Worm (Caenorhabditis elegans) whole organism, L1 larva: ENCODE results near the gene air-1.

Experiments used
- C04F5.9 ChIP-seq: sonication (generic microtip); optimal IDR thresholded peaks from 2 replicates; lab custom pipeline; 2016; ENCODE audit warnings: missing genetic modification characterization, missing compliant biosample characterization
- C16A3.4 ChIP-seq: fragments of 150-350 bp; optimal IDR thresholded peaks from 2 replicates; lab custom pipeline; 2014; ENCODE audit warnings: missing biosample characterization, missing genetic modification characterization
- Y116A8C.19 ChIP-seq: sonication (generic microtip); optimal IDR thresholded peaks from 2 replicates; lab custom pipeline; 2016; ENCODE audit warnings: missing compliant biosample characterization, missing genetic modification characterization, borderline replicate concordance
- aha-1 ChIP-seq: fragments of 150-350 bp; optimal IDR thresholded peaks from 2 replicates; lab custom pipeline; 2014; ENCODE audit warnings: missing biosample characterization, missing genetic modification characterization
- alr-1 ChIP-seq: fragments of 200-800 bp; sonication (Bioruptor generic); optimal IDR thresholded peaks from 2 replicates; lab custom pipeline; 2018; ENCODE audit warnings: borderline replicate concordance, mild to moderate bottlenecking, missing genetic modification characterization, missing compliant biosample characterization
- aly-2 ChIP-seq: fragments of 150-350 bp; optimal IDR thresholded peaks from 2 replicates; lab custom pipeline; 2014; ENCODE audit warnings: missing biosample characterization, missing genetic modification characterization
- ama-1 ChIP-seq: fragments of 150-350 bp; optimal IDR thresholded peaks from 2 replicates; lab custom pipeline; 2014
- ceh-63 ChIP-seq: fragments of 200-800 bp; sonication (Bioruptor generic); optimal IDR thresholded peaks from 2 replicates; lab custom pipeline; 2018; ENCODE audit warnings: mild to moderate bottlenecking, missing genetic modification characterization, missing compliant biosample characterization
- ceh-8 ChIP-seq: fragments of 200-800 bp; sonication (Bioruptor generic); optimal IDR thresholded peaks from 2 replicates; lab custom pipeline; 2018; ENCODE audit warnings: mild to moderate bottlenecking, missing genetic modification characterization, moderate library complexity, missing compliant biosample characterization
- ceh-82 ChIP-seq, 3 experiments: fragments of 150-350 bp in 1 of 3; sonication (generic microtip) in 2 of 3; optimal IDR thresholded peaks; 2 replicates each; lab custom pipeline; 2014 to 2017; ENCODE audit warnings: missing biosample characterization in 3 of 3, missing genetic modification characterization in 3 of 3
- ceh-88 ChIP-seq: fragments of 200-800 bp; sonication (Bioruptor generic); IDR thresholded peaks from 2 replicates; pipeline ENCODE4 v1.3.6; 2022; ENCODE audit warnings: missing genetic modification characterization, missing compliant biosample characterization
- ces-1 ChIP-seq: fragments of 150-350 bp; optimal IDR thresholded peaks from 2 replicates; lab custom pipeline; 2014; ENCODE audit warnings: missing biosample characterization, missing genetic modification reagents, missing genetic modification characterization
- dpl-1 ChIP-seq, 3 experiments: fragments of 150-350 bp in 2 of 3; sonication (generic microtip) in 1 of 3; optimal IDR thresholded peaks; 2 replicates each; lab custom pipeline; 2014 to 2017; ENCODE audit warnings: missing biosample characterization in 3 of 3, missing genetic modification characterization in 3 of 3, missing genetic modification reagents in 3 of 3
- dsc-1 ChIP-seq: sonication (generic microtip); optimal IDR thresholded peaks from 2 replicates; lab custom pipeline; 2016; ENCODE audit warnings: mild to moderate bottlenecking, missing genetic modification characterization, missing compliant biosample characterization
- efl-1 ChIP-seq, 4 experiments: fragments of 150-350 bp; optimal IDR thresholded peaks in 3 of 4; peaks in 1 of 4; 1 replicate in 1 of 4; 2 replicates in 3 of 4; lab custom pipeline; 2014; ENCODE audit warnings: missing biosample characterization in 2 of 4, missing genetic modification characterization in 2 of 4, missing genetic modification reagents in 2 of 4
- efl-3 ChIP-seq: fragments of 200-800 bp; sonication (Bioruptor generic); optimal IDR thresholded peaks from 2 replicates; lab custom pipeline; 2018; ENCODE audit warnings: mild to moderate bottlenecking, missing genetic modification characterization, missing compliant biosample characterization
- egl-27 ChIP-seq, 2 experiments: fragments of 150-350 bp in 1 of 2; sonication (generic microtip); optimal IDR thresholded peaks; 3 replicates each; lab custom pipeline; 2017 to 2018; ENCODE audit warnings: missing biosample characterization in 2 of 2, missing genetic modification characterization in 2 of 2, missing genetic modification reagents in 2 of 2
- elt-2 ChIP-seq: sonication (generic microtip); optimal IDR thresholded peaks from 2 replicates; lab custom pipeline; 2016; ENCODE audit warnings: missing genetic modification characterization, mild to moderate bottlenecking, inconsistent platforms, missing compliant biosample characterization, missing genetic modification reagents
- ets-5 ChIP-seq: fragments of 200-800 bp; sonication (Bioruptor generic); IDR thresholded peaks from 2 replicates; pipeline ENCODE4 v1.3.6; 2022; ENCODE audit warnings: missing genetic modification characterization, missing compliant biosample characterization
- fkh-4 ChIP-seq: sonication (generic microtip); optimal IDR thresholded peaks from 2 replicates; lab custom pipeline; 2016; ENCODE audit warnings: missing compliant biosample characterization, missing genetic modification characterization, borderline replicate concordance
- fkh-8 ChIP-seq: sonication (generic microtip); optimal IDR thresholded peaks from 2 replicates; lab custom pipeline; 2016; ENCODE audit warnings: mild to moderate bottlenecking, missing genetic modification characterization, missing compliant biosample characterization
- hlh-17 ChIP-seq: fragments of 200-800 bp; sonication (Bioruptor generic); optimal IDR thresholded peaks from 2 replicates; lab custom pipeline; 2018; ENCODE audit warnings: missing genetic modification characterization, mild to moderate bottlenecking, missing compliant biosample characterization, moderate library complexity, borderline replicate concordance
- hlh-4 ChIP-seq: sonication (generic microtip); optimal IDR thresholded peaks from 2 replicates; lab custom pipeline; 2016; ENCODE audit warnings: mild to moderate bottlenecking, missing genetic modification characterization, missing compliant biosample characterization
- hpl-2 ChIP-seq: fragments of 150-350 bp; optimal IDR thresholded peaks from 2 replicates; lab custom pipeline; 2014; ENCODE audit warnings: missing biosample characterization, missing genetic modification reagents, missing genetic modification characterization
- isw-1 ChIP-seq: fragments of 200-800 bp; sonication (Bioruptor generic); IDR thresholded peaks from 2 replicates; pipeline ENCODE4 v1.3.6; 2022; ENCODE audit warnings: missing genetic modification characterization, missing compliant biosample characterization
- jun-1 ChIP-seq: fragments of 150-350 bp; optimal IDR thresholded peaks from 2 replicates; lab custom pipeline; 2014; ENCODE audit warnings: missing biosample characterization, missing genetic modification reagents, missing genetic modification characterization
- lin-13 ChIP-seq: fragments of 150-350 bp; optimal IDR thresholded peaks from 2 replicates; lab custom pipeline; 2014; ENCODE audit warnings: missing biosample characterization, missing genetic modification reagents, missing genetic modification characterization
- lin-14 ChIP-seq: fragments of 200-800 bp; sonication (Bioruptor generic); optimal IDR thresholded peaks from 2 replicates; lab custom pipeline; 2018; ENCODE audit warnings: mild to moderate bottlenecking, missing genetic modification characterization, moderate library complexity, missing compliant biosample characterization
- lin-35 ChIP-seq, 2 experiments: fragments of 150-350 bp; optimal IDR thresholded peaks; 2 replicates each; lab custom pipeline; 2014; ENCODE audit warnings: missing biosample characterization in 2 of 2, missing genetic modification characterization in 2 of 2, missing genetic modification reagents in 2 of 2
- lir-3 ChIP-seq: sonication (generic microtip); optimal IDR thresholded peaks from 2 replicates; lab custom pipeline; 2016; ENCODE audit warnings: mild to moderate bottlenecking, missing genetic modification characterization, moderate library complexity, missing compliant biosample characterization; ENCODE audit not compliant: poor library complexity
- lsy-2 ChIP-seq, 2 experiments: fragments of 150-350 bp; optimal IDR thresholded peaks; 2 replicates each; lab custom pipeline; 2014; ENCODE audit warnings: missing biosample characterization in 2 of 2, missing genetic modification characterization in 2 of 2
- mab-9 ChIP-seq: fragments of 200-800 bp; sonication (Bioruptor generic); IDR thresholded peaks from 2 replicates; pipeline ENCODE4 v1.3.6; 2022; ENCODE audit warnings: missing genetic modification reagents, missing genetic modification characterization, missing compliant biosample characterization
- mdl-1 ChIP-seq, 2 experiments: fragments of 150-350 bp; optimal IDR thresholded peaks; 2 replicates each; lab custom pipeline; 2014 to 2017; ENCODE audit warnings: missing biosample characterization in 2 of 2, missing genetic modification characterization in 2 of 2, inconsistent platforms in 1 of 2
- nhr-11 ChIP-seq: fragments of 150-350 bp; optimal IDR thresholded peaks from 2 replicates; lab custom pipeline; 2014; ENCODE audit warnings: missing biosample characterization, missing genetic modification characterization
- nhr-12 ChIP-seq: sonication (generic microtip); optimal IDR thresholded peaks from 2 replicates; lab custom pipeline; 2017; ENCODE audit warnings: missing biosample characterization, missing genetic modification characterization
- nhr-19 ChIP-seq: fragments of 200-800 bp; sonication (Bioruptor generic); conservative IDR thresholded peaks from 2 replicates; pipeline ENCODE4 v1.3.6; 2022; ENCODE audit warnings: missing genetic modification characterization, missing compliant biosample characterization
- nhr-28 ChIP-seq: fragments of 150-350 bp; optimal IDR thresholded peaks from 2 replicates; lab custom pipeline; 2014; ENCODE audit warnings: missing biosample characterization, missing genetic modification characterization
- nhr-71 ChIP-seq: sonication (generic microtip); optimal IDR thresholded peaks from 2 replicates; lab custom pipeline; 2016; ENCODE audit warnings: mild to moderate bottlenecking, missing genetic modification characterization, moderate library complexity, missing compliant biosample characterization
- nhr-76 ChIP-seq: sonication (generic microtip); optimal IDR thresholded peaks from 2 replicates; lab custom pipeline; 2017; ENCODE audit warnings: missing biosample characterization, missing genetic modification characterization
- nhr-85 ChIP-seq: sonication (generic microtip); peaks from one replicate; lab custom pipeline; 2016; ENCODE audit warnings: missing genetic modification characterization, inconsistent platforms, missing compliant biosample characterization
- nhr-90 ChIP-seq: sonication (generic microtip); optimal IDR thresholded peaks from 2 replicates; lab custom pipeline; 2016; ENCODE audit warnings: mild to moderate bottlenecking, missing genetic modification characterization, missing compliant biosample characterization; ENCODE audit not compliant: poor library complexity
- pax-3 ChIP-seq: fragments of 200-800 bp; sonication (Bioruptor generic); optimal IDR thresholded peaks from 2 replicates; lab custom pipeline; 2018; ENCODE audit warnings: mild to moderate bottlenecking, missing genetic modification characterization, moderate library complexity, missing compliant biosample characterization
- rnt-1 ChIP-seq: sonication (generic microtip); optimal IDR thresholded peaks from 2 replicates; lab custom pipeline; 2016; ENCODE audit warnings: mild to moderate bottlenecking, missing genetic modification characterization, moderate library complexity, missing compliant biosample characterization
- snpc-4 ChIP-seq: fragments of 150-350 bp; optimal IDR thresholded peaks from 2 replicates; lab custom pipeline; 2014; ENCODE audit warnings: missing biosample characterization, missing genetic modification characterization
- snu-23 ChIP-seq: sonication (generic microtip); optimal IDR thresholded peaks from 2 replicates; lab custom pipeline; 2016; ENCODE audit warnings: missing genetic modification characterization, missing compliant biosample characterization
- sox-4 ChIP-seq: sonication (generic microtip); optimal IDR thresholded peaks from 2 replicates; lab custom pipeline; 2016; ENCODE audit warnings: missing genetic modification characterization, missing compliant biosample characterization
- sptf-1 ChIP-seq: fragments of 150-350 bp; optimal IDR thresholded peaks from 2 replicates; lab custom pipeline; 2014; ENCODE audit warnings: missing biosample characterization, missing genetic modification characterization
- tbx-2 ChIP-seq: sonication (generic microtip); optimal IDR thresholded peaks from 2 replicates; lab custom pipeline; 2016; ENCODE audit warnings: missing genetic modification characterization, missing compliant biosample characterization
- tlp-1 ChIP-seq: fragments of 150-350 bp; optimal IDR thresholded peaks from 2 replicates; lab custom pipeline; 2014; ENCODE audit warnings: missing biosample characterization, missing genetic modification characterization
- unc-62 ChIP-seq: fragments of 150-350 bp; optimal IDR thresholded peaks from 2 replicates; lab custom pipeline; 2014; ENCODE audit warnings: missing biosample characterization, missing genetic modification reagents, missing genetic modification characterization
- vab-15 ChIP-seq: sonication (generic microtip); optimal IDR thresholded peaks from 2 replicates; lab custom pipeline; 2017; ENCODE audit warnings: missing genotype, mild to moderate bottlenecking, missing genetic modification characterization, missing compliant biosample characterization
- ztf-4 ChIP-seq: fragments of 150-350 bp; optimal IDR thresholded peaks from 2 replicates; lab custom pipeline; 2014; ENCODE audit warnings: missing biosample characterization, missing genetic modification characterization

The air-1 gene

ce11 chrV:8228712-8229119 lies 7.4 kb downstream of the air-1 start (continued):
- no peak for TF ChIP-seq ets-5 (GFP tag; lab: Robert Waterston, UW)
- TF ChIP-seq hlh-17 (GFP tag; lab: Kevin White, UChicago) = no peak
- TF ChIP-seq fkh-8 (tag; lab: Kevin White, UChicago) = peak; percentile 53
- peak; percentile 58 to 78 for TF ChIP-seq lsy-2 (tag; optimal IDR thresholded peaks at IDR 0.05; lab: Kevin White, UChicago)
- TF ChIP-seq Y116A8C.19 = no peak
- TF ChIP-seq dsc-1 (tag; lab: Kevin White, UChicago) = peak; percentile 89
- peak; percentile 30 for TF ChIP-seq C04F5.9 (tag; lab: Kevin White, UChicago)
- no peak for TF ChIP-seq sox-4 (tag; lab: Kevin White, UChicago)
- no peak for TF ChIP-seq ces-1 (GFP tag; lab: Kevin White, UChicago)
- TF ChIP-seq pax-3 (tag; lab: Kevin White, UChicago) = peak; percentile 53
- peak; percentile 25 for TF ChIP-seq fkh-4 (tag; lab: Kevin White, UChicago)
- TF ChIP-seq lin-14 (GFP tag; lab: Kevin White, UChicago) = peak; percentile 89
- no peak for TF ChIP-seq mab-9 (GFP tag; lab: Robert Waterston, UW)
- TF ChIP-seq unc-62 (GFP tag; lab: Kevin White, UChicago) = no peak
- TF ChIP-seq sptf-1 (tag; lab: Kevin White, UChicago) = no peak
- TF ChIP-seq ceh-63 = no peak
- no peak for TF ChIP-seq vab-15 (tag; lab: Kevin White, UChicago)
- peak; percentile 34 for TF ChIP-seq isw-1 (GFP tag; lab: Robert Waterston, UW)
- TF ChIP-seq C16A3.4 (tag; lab: Kevin White, UChicago) = peak; percentile 66
- peak; percentile 99 for TF ChIP-seq snpc-4
- TF ChIP-seq aly-2 (tag; lab: Kevin White, UChicago) = peak; percentile 53
- TF ChIP-seq nhr-28 (tag; lab: Kevin White, UChicago) = no peak
- TF ChIP-seq nhr-12 (tag; lab: Kevin White, UChicago) = no peak
- peak; percentile 73 for TF ChIP-seq jun-1 (tag; lab: Kevin White, UChicago)
- TF ChIP-seq tbx-2 (tag; lab: Kevin White, UChicago) = peak; percentile 84
- TF ChIP-seq lin-13 (GFP tag; lab: Kevin White, UChicago) = peak; percentile 71
- TF ChIP-seq aha-1 = no peak
- peak; percentile 94 for TF ChIP-seq ama-1 (lab: Kevin White, UChicago)
- TF ChIP-seq efl-3 (GFP tag; lab: Kevin White, UChicago) = peak; percentile 45
- peak; percentile 53 to 69 for TF ChIP-seq lin-35 (GFP tag; optimal IDR thresholded peaks at IDR 0.05; lab: Kevin White, UChicago)
- TF ChIP-seq tlp-1 (tag; lab: Kevin White, UChicago) = no peak
- peak; percentile 58 for TF ChIP-seq lir-3 (tag; lab: Kevin White, UChicago)
- peak; percentile 75 to 90 (median 85) for TF ChIP-seq ceh-82 (tag; optimal IDR thresholded peaks at IDR 0.05; lab: Kevin White, UChicago)
- no peak for TF ChIP-seq ceh-8 (GFP tag; lab: Kevin White, UChicago)
- TF ChIP-seq ztf-4 = peak; percentile 60
- TF ChIP-seq elt-2 (tag; lab: Kevin White, UChicago) = peak; percentile 88
- peak; percentile 36 for TF ChIP-seq hpl-2
- peak; percentile 46 to 67 (median 60) for TF ChIP-seq dpl-1 (GFP tag; optimal IDR thresholded peaks at IDR 0.05; lab: Kevin White, UChicago)
- peak; percentile 93 for TF ChIP-seq nhr-19
- no peak for TF ChIP-seq hlh-4 (tag; lab: Kevin White, UChicago)
- peak; percentile 95 for TF ChIP-seq nhr-90
- TF ChIP-seq nhr-85 = peak; percentile 91
- TF ChIP-seq ceh-88 (GFP tag; lab: Robert Waterston, UW) = peak; percentile 63
- peak; percentile 92 for TF ChIP-seq snu-23 (GFP tag; lab: Kevin White, UChicago)
- peak; percentile 14 for TF ChIP-seq nhr-11
- peak in 1 of 2 experiments; percentile 72 for TF ChIP-seq mdl-1 (tag; optimal IDR thresholded peaks at IDR 0.05; lab: Kevin White, UChicago)
- TF ChIP-seq rnt-1 = peak; percentile 95
- TF ChIP-seq alr-1 (tag; lab: Kevin White, UChicago) = no peak
- TF ChIP-seq nhr-76 (tag; lab: Kevin White, UChicago) = no peak
- TF ChIP-seq egl-27 (tag; optimal IDR thresholded peaks at IDR 0.05; lab: Kevin White, UChicago) = no peak
- TF ChIP-seq nhr-71 (tag; lab: Kevin White, UChicago) = peak; percentile 94
- TF ChIP-seq efl-1 (optimal IDR thresholded peaks at IDR 0.05; lab: Kevin White, UChicago) = peak; percentile 63 to 77
- TF ChIP-seq efl-1 (GFP tag; optimal IDR thresholded peaks at IDR 0.05 in 1 of 2; lab: Kevin White, UChicago) = peak; percentile 57 to 96
